Fruit fly (Drosophila melanogaster) whole organism, embryonic: ENCODE data around the gene Ca-Ma2d.

Experiments
- Atf-2 ChIP-seq: fragments of 200-800 bp; sonication (Bioruptor generic); optimal IDR thresholded peaks from 2 replicates; lab custom pipeline; 2016; ENCODE audit warnings: missing biosample characterization, missing genetic modification characterization
- Atf6 ChIP-seq: fragments of 200-800 bp; sonication (Bioruptor generic); IDR thresholded peaks from 2 replicates; pipeline ENCODE4 v1.3.6; 2022; ENCODE audit warnings: missing biosample characterization, missing genetic modification characterization
- Bdp1 ChIP-seq: fragments of 200-800 bp; sonication (Bioruptor generic); optimal IDR thresholded peaks from 3 replicates; lab custom pipeline; 2016; ENCODE audit warnings: missing biosample characterization, missing genetic modification characterization
- Blimp-1 ChIP-seq: fragments of 200-800 bp; sonication (Bioruptor generic); optimal IDR thresholded peaks from 3 replicates; lab custom pipeline; 2018; ENCODE audit warnings: missing biosample characterization, missing genetic modification characterization, mild to moderate bottlenecking, moderate library complexity, missing genetic modification reagents
- CG11398 ChIP-seq: fragments of 200-800 bp; sonication (Bioruptor generic); optimal IDR thresholded peaks from 2 replicates; lab custom pipeline; 2016; ENCODE audit warnings: missing biosample characterization, missing genetic modification characterization
- CG11696 ChIP-seq: fragments of 200-800 bp; sonication (Bioruptor generic); IDR thresholded peaks from 2 replicates; pipeline ENCODE4 v1.3.6; 2022; ENCODE audit warnings: missing biosample characterization, missing genetic modification characterization
- CG12071 ChIP-seq: fragments of 200-800 bp; sonication (Bioruptor generic); optimal IDR thresholded peaks from 3 replicates; lab custom pipeline; 2018; ENCODE audit warnings: missing biosample characterization, mild to moderate bottlenecking, missing genetic modification characterization
- CG12299 ChIP-seq: fragments of 200-800 bp; sonication (Bioruptor generic); optimal IDR thresholded peaks from 2 replicates; lab custom pipeline; 2018; ENCODE audit warnings: missing biosample characterization, mild to moderate bottlenecking, missing genetic modification characterization
- CG13296 ChIP-seq: fragments of 200-800 bp; sonication (Bioruptor generic); optimal IDR thresholded peaks from 3 replicates; lab custom pipeline; 2018; ENCODE audit warnings: missing biosample characterization, mild to moderate bottlenecking, missing genetic modification characterization
- CG14014 ChIP-seq: fragments of 200-800 bp; sonication (Bioruptor generic); IDR thresholded peaks from 2 replicates; pipeline ENCODE4 v1.3.6; 2022; ENCODE audit warnings: missing biosample characterization, missing genetic modification characterization
- CG16779 ChIP-seq: fragments of 200-800 bp; sonication (Bioruptor generic); IDR thresholded peaks from 2 replicates; pipeline ENCODE4 v1.3.6; 2022; ENCODE audit warnings: missing biosample characterization, missing genetic modification characterization
- CG1832 ChIP-seq: fragments of 200-800 bp; sonication (Bioruptor generic); optimal IDR thresholded peaks from 2 replicates; lab custom pipeline; 2017; ENCODE audit warnings: missing biosample characterization, mild to moderate bottlenecking, missing genetic modification characterization, inconsistent platforms
- CG2712 ChIP-seq: fragments of 200-800 bp; optimal IDR thresholded peaks from 3 replicates; lab custom pipeline; 2019; ENCODE audit warnings: missing biosample characterization, mild to moderate bottlenecking, missing genetic modification characterization, moderate library complexity
- CG6689 ChIP-seq: fragments of 200-800 bp; sonication (Bioruptor generic); IDR thresholded peaks from 2 replicates; pipeline ENCODE4 v1.3.6; 2022; ENCODE audit warnings: missing biosample characterization, missing genetic modification characterization
- CG7963 ChIP-seq: fragments of 200-800 bp; sonication (Bioruptor generic); IDR thresholded peaks from 3 replicates; pipeline ENCODE4 v1.3.6; 2022; ENCODE audit warnings: missing biosample characterization, missing genetic modification characterization; ENCODE audit not compliant: partially characterized antibody
- CG8089 ChIP-seq: fragments of 200-800 bp; sonication (Bioruptor generic); optimal IDR thresholded peaks from 3 replicates; lab custom pipeline; 2016; ENCODE audit warnings: missing biosample characterization, missing genetic modification characterization
- CG8281 ChIP-seq: fragments of 200-800 bp; sonication (Bioruptor generic); optimal IDR thresholded peaks from 2 replicates; lab custom pipeline; 2018; ENCODE audit warnings: missing biosample characterization, mild to moderate bottlenecking, missing genetic modification characterization, moderate library complexity
- CG9876 ChIP-seq: fragments of 200-800 bp; sonication (Bioruptor generic); optimal IDR thresholded peaks from 2 replicates; lab custom pipeline; 2016; ENCODE audit warnings: missing biosample characterization, missing genetic modification characterization
- Dek ChIP-seq: fragments of 200-800 bp; sonication (Bioruptor generic); optimal IDR thresholded peaks from 3 replicates; lab custom pipeline; 2019; ENCODE audit warnings: missing biosample characterization, mild to moderate bottlenecking, missing genetic modification characterization, moderate library complexity
- Dll ChIP-seq: fragments of 200-800 bp; sonication (Bioruptor generic); IDR thresholded peaks from 4 replicates; pipeline ENCODE4 v1.3.6; 2022; ENCODE audit warnings: missing biosample characterization, missing genetic modification characterization; ENCODE audit not compliant: partially characterized antibody
- Dp ChIP-seq: fragments of 200-800 bp; sonication (Bioruptor generic); optimal IDR thresholded peaks from 2 replicates; lab custom pipeline; 2018; ENCODE audit warnings: missing biosample characterization, mild to moderate bottlenecking, missing genetic modification characterization, moderate library complexity
- Fer3 ChIP-seq: fragments of 200-800 bp; sonication (Bioruptor generic); optimal IDR thresholded peaks from 2 replicates; lab custom pipeline; 2018; ENCODE audit warnings: missing biosample characterization, mild to moderate bottlenecking, missing genetic modification characterization, moderate library complexity
- H15 ChIP-seq: fragments of 200-800 bp; sonication (Bioruptor generic); IDR thresholded peaks from 3 replicates; pipeline ENCODE4 v1.3.6; 2022; ENCODE audit warnings: missing biosample characterization, missing genetic modification characterization
- HmgD ChIP-seq: fragments of 200-800 bp; sonication (Bioruptor generic); optimal IDR thresholded peaks from 3 replicates; lab custom pipeline; 2016; ENCODE audit warnings: missing biosample characterization, missing genetic modification characterization
- Hmx ChIP-seq: fragments of 200-800 bp; sonication (Bioruptor generic); optimal IDR thresholded peaks from 2 replicates; lab custom pipeline; 2016; ENCODE audit warnings: missing biosample characterization, missing genetic modification characterization
- MBD-R2 ChIP-seq: fragments of 200-800 bp; sonication (Bioruptor generic); IDR thresholded peaks from 2 replicates; pipeline ENCODE4 v1.3.6; 2022; ENCODE audit warnings: missing biosample characterization, missing genetic modification characterization
- Neu2 ChIP-seq: fragments of 200-800 bp; sonication (Bioruptor generic); optimal IDR thresholded peaks from 3 replicates; lab custom pipeline; 2016; ENCODE audit warnings: missing biosample characterization, missing genetic modification characterization, borderline replicate concordance
- Nf-YA ChIP-seq: fragments of 200-800 bp; sonication (Bioruptor generic); IDR thresholded peaks from 2 replicates; pipeline ENCODE4 v1.3.6; 2022; ENCODE audit warnings: missing biosample characterization, missing genetic modification characterization
- Rfx ChIP-seq: fragments of 200-800 bp; sonication (Bioruptor generic); IDR thresholded peaks from 2 replicates; pipeline ENCODE4 v1.3.6; 2022; ENCODE audit warnings: missing biosample characterization, missing genetic modification characterization
- TFAM ChIP-seq: fragments of 200-800 bp; sonication (Bioruptor generic); optimal IDR thresholded peaks from 2 replicates; lab custom pipeline; 2017; ENCODE audit warnings: missing biosample characterization, missing genetic modification characterization, inconsistent platforms
- Xrp1 ChIP-seq: fragments of 200-800 bp; sonication (Bioruptor generic); IDR thresholded peaks from 2 replicates; pipeline ENCODE4 v1.3.6; 2022; ENCODE audit warnings: missing biosample characterization, missing genetic modification characterization
- ase ChIP-seq: fragments of 200-800 bp; sonication (Bioruptor generic); IDR thresholded peaks from 3 replicates; pipeline ENCODE4 v1.3.6; 2022; ENCODE audit warnings: missing biosample characterization, missing genetic modification characterization
- br ChIP-seq: fragments of >200 bp; optimal IDR thresholded peaks from 2 replicates; lab custom pipeline; 2017
- chif ChIP-seq, 2 experiments: fragments of 200-800 bp; sonication (Bioruptor generic); optimal IDR thresholded peaks; 3 replicates each; lab custom pipeline; 2016; ENCODE audit warnings: missing biosample characterization in 2 of 2, missing genetic modification characterization in 2 of 2
- crc ChIP-seq: fragments of 200-800 bp; sonication (Bioruptor generic); optimal IDR thresholded peaks from 2 replicates; lab custom pipeline; 2016; ENCODE audit warnings: missing biosample characterization, missing genetic modification characterization
- fru ChIP-seq: fragments of >200 bp; optimal IDR thresholded peaks from 2 replicates; lab custom pipeline; 2017
- fu2 ChIP-seq: fragments of 200-800 bp; sonication (Bioruptor generic); optimal IDR thresholded peaks from 2 replicates; lab custom pipeline; 2016; ENCODE audit warnings: missing biosample characterization, missing genetic modification characterization
- gce ChIP-seq: fragments of 200-800 bp; sonication (Bioruptor generic); IDR thresholded peaks from 3 replicates; pipeline ENCODE4 v1.3.6; 2022; ENCODE audit warnings: missing biosample characterization, missing genetic modification characterization
- gem ChIP-seq: fragments of 200-800 bp; sonication (Bioruptor generic); optimal IDR thresholded peaks from 2 replicates; lab custom pipeline; 2019; ENCODE audit warnings: missing biosample characterization, mild to moderate bottlenecking, missing genetic modification characterization, moderate library complexity
- gro ChIP-seq: fragments of 200-800 bp; sonication (Bioruptor generic); optimal IDR thresholded peaks from 2 replicates; lab custom pipeline; 2016; ENCODE audit warnings: missing biosample characterization, missing genetic modification characterization
- hb ChIP-seq: fragments of 200-800 bp; sonication (Bioruptor generic); IDR thresholded peaks from 3 replicates; pipeline ENCODE4 v1.3.6; 2022; ENCODE audit warnings: missing biosample characterization, missing genetic modification characterization; ENCODE audit not compliant: partially characterized antibody
- lola ChIP-seq, 3 experiments: fragments of >200 bp in 2 of 3; fragments of 200-800 bp in 1 of 3; sonication (Bioruptor generic) in 1 of 3; optimal IDR thresholded peaks; 2 replicates each; lab custom pipeline; 2017 to 2019; ENCODE audit warnings: missing biosample characterization in 3 of 3, missing genetic modification characterization in 3 of 3, mild to moderate bottlenecking in 1 of 3, moderate library complexity in 1 of 3
- pfk ChIP-seq: fragments of 200-800 bp; sonication (Bioruptor generic); optimal IDR thresholded peaks from 2 replicates; lab custom pipeline; 2018; ENCODE audit warnings: missing biosample characterization, mild to moderate bottlenecking, missing genetic modification characterization, moderate library complexity
- pho ChIP-seq: fragments of 200-800 bp; sonication (Bioruptor generic); optimal IDR thresholded peaks from 2 replicates; lab custom pipeline; 2016; ENCODE audit warnings: missing biosample characterization, missing genetic modification characterization
- phol ChIP-seq: fragments of 200-800 bp; sonication (Bioruptor generic); optimal IDR thresholded peaks from 3 replicates; lab custom pipeline; 2018; ENCODE audit warnings: missing biosample characterization, mild to moderate bottlenecking, missing genetic modification characterization, moderate library complexity
- psq ChIP-seq: fragments of 200-800 bp; sonication (Bioruptor generic); optimal IDR thresholded peaks from 2 replicates; lab custom pipeline; 2017; ENCODE audit warnings: missing biosample characterization, missing genetic modification characterization
- rib ChIP-seq: fragments of 200-800 bp; sonication (Bioruptor generic); IDR thresholded peaks from 2 replicates; pipeline ENCODE4 v1.3.6; 2022; ENCODE audit warnings: missing biosample characterization, missing genetic modification characterization
- ro ChIP-seq: fragments of 200-800 bp; sonication (Bioruptor generic); IDR thresholded peaks from 2 replicates; pipeline ENCODE4 v1.3.6; 2022; ENCODE audit warnings: missing biosample characterization, missing genetic modification characterization
- sd ChIP-seq: fragments of 200-800 bp; sonication (Bioruptor generic); optimal IDR thresholded peaks from 3 replicates; lab custom pipeline; 2018; ENCODE audit warnings: missing biosample characterization, mild to moderate bottlenecking, missing genetic modification characterization, moderate library complexity
- usp ChIP-seq: fragments of >200 bp; optimal IDR thresholded peaks from 2 replicates; lab custom pipeline; 2017; ENCODE audit warnings: missing biosample characterization, missing genetic modification characterization
- wdn ChIP-seq: fragments of 200-800 bp; sonication (Bioruptor generic); IDR thresholded peaks from 2 replicates; pipeline ENCODE4 v1.3.6; 2022; ENCODE audit warnings: missing biosample characterization, missing genetic modification characterization
- zen ChIP-seq: fragments of 200-800 bp; sonication (Bioruptor generic); optimal IDR thresholded peaks from 3 replicates; lab custom pipeline; 2018; ENCODE audit warnings: missing biosample characterization, mild to moderate bottlenecking, missing genetic modification characterization, moderate library complexity

Gene Ca-Ma2d

DNA sequence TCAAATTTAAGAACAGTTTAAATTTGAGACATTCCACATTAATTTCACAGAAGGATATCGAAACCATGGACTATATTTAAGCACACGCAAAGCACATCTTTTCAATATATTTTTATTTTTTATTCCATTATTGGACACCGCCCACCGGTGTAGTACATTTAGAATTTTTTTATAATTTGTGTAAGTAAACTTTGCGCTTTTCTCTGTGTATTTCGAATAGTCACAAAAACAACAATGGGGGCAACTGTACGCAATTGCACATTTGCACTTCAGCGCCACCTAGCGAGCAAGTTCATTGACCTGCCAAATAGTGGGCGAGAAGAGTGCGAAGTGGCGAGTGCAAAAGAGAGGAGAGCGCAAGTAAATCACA is 44.5 kb downstream of the Ca-Ma2d start (continued):
- peak; percentile 29 for TF ChIP-seq CG13296 (GFP tag; lab: Kevin White, UChicago)
- TF ChIP-seq CG11398 (GFP tag; lab: Kevin White, UChicago): no peak
- TF ChIP-seq CG11696 (GFP tag; lab: Robert Waterston, UW): 0 out of 2 replicates have a peak, but pooled peaks have one; percentile 30
- peak; percentile 52 for TF ChIP-seq Fer3
- TF ChIP-seq CG8281: no peak
- no peak for TF ChIP-seq Dp (GFP tag; lab: Kevin White, UChicago)
- peak; percentile 44 for TF ChIP-seq CG2712 (tag; lab: Kevin White, UChicago)
- no peak for TF ChIP-seq ase
- no peak for TF ChIP-seq Bdp1 (GFP tag; lab: Kevin White, UChicago)
- no peak for TF ChIP-seq TFAM (GFP tag; lab: Kevin White, UChicago)
- TF ChIP-seq Neu2 (GFP tag; lab: Kevin White, UChicago): peak; percentile 78
- TF ChIP-seq Hmx (GFP tag; lab: Kevin White, UChicago): no peak
- TF ChIP-seq fu2 (GFP tag; lab: Kevin White, UChicago): no peak
- no peak for TF ChIP-seq zen
- no peak for TF ChIP-seq ro (GFP tag; lab: Robert Waterston, UW)
- no peak for TF ChIP-seq CG1832 (GFP tag; lab: Kevin White, UChicago)
- TF ChIP-seq H15 (GFP tag; lab: Robert Waterston, UW): no peak
- no peak for TF ChIP-seq CG7963 (GFP tag; lab: Robert Waterston, UW)
- no peak for TF ChIP-seq Dll (GFP tag; lab: Robert Waterston, UW)
- TF ChIP-seq br: no peak
- TF ChIP-seq lola (GFP tag; optimal IDR thresholded peaks at IDR 0.05; lab: Kevin White, UChicago): peak in 1 of 3 experiments; percentile 28
- TF ChIP-seq gce (GFP tag; lab: Robert Waterston, UW): no peak
- peak; percentile 72 for TF ChIP-seq gem (tag; lab: Kevin White, UChicago)
- peak; percentile 48 for TF ChIP-seq pho (GFP tag; lab: Kevin White, UChicago)
- peak; percentile 63 for TF ChIP-seq phol
- TF ChIP-seq wdn (GFP tag; lab: Robert Waterston, UW): no peak
- TF ChIP-seq chif (GFP tag; optimal IDR thresholded peaks at IDR 0.05; lab: Kevin White, UChicago): peak in 1 of 2 experiments; percentile 1
- no peak for TF ChIP-seq crc (GFP tag; lab: Kevin White, UChicago)
- no peak for TF ChIP-seq rib (GFP tag; lab: Robert Waterston, UW)
- no peak for TF ChIP-seq Atf-2
- no peak for TF ChIP-seq CG9876 (GFP tag; lab: Kevin White, UChicago)
- peak; percentile 4 for TF ChIP-seq Dek (tag; lab: Kevin White, UChicago)
- no peak for TF ChIP-seq usp (GFP tag; lab: Kevin White, UChicago)
- TF ChIP-seq CG14014 (GFP tag; lab: Robert Waterston, UW): peak; percentile 68
- TF ChIP-seq hb (GFP tag; lab: Robert Waterston, UW): no peak
- TF ChIP-seq CG12299 (tag; lab: Kevin White, UChicago): peak; percentile 17
- TF ChIP-seq Nf-YA (GFP tag; lab: Robert Waterston, UW): no peak
- 0 out of 2 replicates have a peak, but pooled peaks have one; percentile 32 for TF ChIP-seq CG6689 (GFP tag; lab: Robert Waterston, UW)
- TF ChIP-seq sd (tag; lab: Kevin White, UChicago): peak; percentile 29
- no peak for TF ChIP-seq HmgD (GFP tag; lab: Kevin White, UChicago)
- peak; percentile 62; the same call in 1 of the 2 replicates for TF ChIP-seq Atf6 (GFP tag; lab: Robert Waterston, UW)
- TF ChIP-seq Rfx (GFP tag; lab: Robert Waterston, UW): peak; percentile 57; the same call in 1 of the 2 replicates
- no peak for TF ChIP-seq gro (GFP tag; lab: Kevin White, UChicago)
- TF ChIP-seq psq (GFP tag; lab: Kevin White, UChicago): no peak
- peak; percentile 38; the same call in 1 of the 2 replicates for TF ChIP-seq Xrp1 (GFP tag; lab: Robert Waterston, UW)
- TF ChIP-seq MBD-R2 (GFP tag; lab: Robert Waterston, UW): no peak
- TF ChIP-seq CG8089 (GFP tag; lab: Kevin White, UChicago): no peak
- TF ChIP-seq pfk (GFP tag; lab: Kevin White, UChicago): no peak
- TF ChIP-seq CG16779: no peak
- TF ChIP-seq fru: no peak
- peak; percentile 52 for TF ChIP-seq Blimp-1 (GFP tag; lab: Kevin White, UChicago)
- TF ChIP-seq CG12071 (GFP tag; lab: Kevin White, UChicago): peak; percentile 45
